Fruit fly (Drosophila melanogaster): ENCODE results near the gene Gr39b.

DNA sequence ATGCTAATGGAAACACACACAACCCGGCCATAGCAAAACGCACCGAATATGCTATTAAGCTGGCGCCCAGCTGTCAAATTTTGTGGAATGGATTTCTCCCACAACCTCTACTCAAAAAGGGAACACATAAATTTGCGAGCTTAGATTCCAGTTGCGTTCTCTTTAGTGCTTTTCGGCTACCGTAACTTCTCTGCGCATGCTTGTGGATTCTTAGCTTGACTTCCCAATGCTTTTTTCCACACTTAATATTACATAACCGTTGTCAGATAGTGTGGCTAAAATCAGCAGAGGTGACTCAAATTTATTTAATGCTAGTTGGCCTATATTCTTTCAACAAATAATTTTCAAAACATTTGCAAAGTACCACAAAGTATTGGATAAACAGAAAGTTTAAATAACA, 11.9 kb upstream of the Gr39b start:
- TF ChIP-seq onecut (GFP tag; IDR thresholded peaks at IDR 0.05) (no peak), bsh (GFP tag; optimal IDR thresholded peaks at IDR 0.05) (no peak), HHEX (GFP tag; optimal IDR thresholded peaks at IDR 0.05) (no peak), BtbVII (GFP tag; optimal IDR thresholded peaks at IDR 0.05) (no peak), CG15601 (tag; optimal IDR thresholded peaks at IDR 0.05) (no peak), pum (GFP tag; optimal IDR thresholded peaks at IDR 0.05) (no peak), dati (GFP tag; IDR thresholded peaks at IDR 0.05) (no peak), pan (optimal IDR thresholded peaks at IDR 0.05) (no peak), pan (GFP tag; optimal IDR thresholded peaks at IDR 0.05 in 1 of 2, IDR thresholded peaks at IDR 0.05 in 1 of 2) (no peak), gfzf (GFP tag; optimal IDR thresholded peaks at IDR 0.05) (no peak), ash1 (GFP tag; optimal IDR thresholded peaks at IDR 0.05) (no peak)
